Worm (Caenorhabditis elegans): ENCODE measurements around the gene mca-3.

DNA sequence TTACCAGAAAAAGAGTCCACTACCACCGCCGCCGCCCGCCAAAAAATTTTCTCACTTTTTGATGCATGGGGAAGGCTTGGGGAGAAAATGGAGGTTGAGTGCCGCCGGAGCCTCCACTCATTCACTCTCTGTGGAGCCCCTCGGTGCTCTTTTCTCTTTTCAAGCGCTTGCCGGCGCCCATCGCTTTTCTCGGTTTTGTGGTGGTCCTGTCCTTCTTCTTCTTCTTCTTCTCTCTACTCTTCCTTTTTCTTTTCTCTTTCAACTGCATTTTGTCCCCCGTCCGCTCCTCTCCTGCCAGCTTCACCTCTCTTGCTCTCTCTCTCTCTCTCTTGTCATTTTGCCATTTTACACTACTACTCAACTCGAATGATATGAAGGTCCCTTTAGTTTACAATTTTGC lies 30.6 kb upstream of the mca-3 start:
- TF ChIP-seq him-1 (tag; optimal IDR thresholded peaks at IDR 0.05) (peak; percentile 15), W03F9.2 (tag; optimal IDR thresholded peaks at IDR 0.05) (no peak)
